Worm (Caenorhabditis elegans): ENCODE measurements around the gene C33E10.1.

Gene C33E10.1

DNA sequence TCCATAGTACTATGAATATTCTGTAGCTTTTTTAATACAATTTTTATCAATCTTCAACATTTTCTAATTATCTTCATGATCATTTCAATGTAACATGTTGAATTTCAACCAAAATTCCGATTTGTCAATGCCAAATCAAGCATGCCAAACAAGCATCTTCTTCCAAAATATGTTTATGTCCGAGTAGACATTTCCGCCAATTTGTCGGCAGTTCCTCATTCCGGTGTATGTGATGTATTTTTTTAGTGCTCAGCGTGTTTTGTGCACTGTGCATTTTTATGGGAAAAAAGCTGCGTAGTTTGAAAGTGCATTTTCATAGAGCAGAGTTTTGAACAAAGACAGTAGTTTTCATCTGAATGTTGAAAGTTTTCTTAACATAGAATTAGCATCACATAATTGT lies 44.4 kb downstream of the C33E10.1 start:
- TF ChIP-seq Y56A3A.18 (GFP tag; IDR thresholded peaks at IDR 0.05) (no peak), K12H6.12 (tag; optimal IDR thresholded peaks at IDR 0.05) (no peak), somi-1 (GFP tag; optimal IDR thresholded peaks at IDR 0.05) (no peak), nhr-80 (tag; optimal IDR thresholded peaks at IDR 0.05) (no peak), T07F8.4 (tag; optimal IDR thresholded peaks at IDR 0.05) (no peak), mel-28 (tag; optimal IDR thresholded peaks at IDR 0.05; ENCODE audit: borderline replicate concordance) (no peak), madf-6 (GFP tag; IDR thresholded peaks at IDR 0.05) (no peak), Y53F4B.3 (GFP tag; IDR thresholded peaks at IDR 0.05) (no peak), bed-1 (GFP tag; IDR thresholded peaks at IDR 0.05) (no peak), unc-62 (GFP tag; optimal IDR thresholded peaks at IDR 0.05) (no peak), C17E4.6 (GFP tag; IDR thresholded peaks at IDR 0.05) (no peak), ztf-18 (tag; optimal IDR thresholded peaks at IDR 0.05) (no peak), zim-3 (tag; optimal IDR thresholded peaks at IDR 0.05) (no peak), hmg-20 (GFP tag; IDR thresholded peaks at IDR 0.05) (no peak), egl-44 (GFP tag; IDR thresholded peaks at IDR 0.05) (no peak), D2030.7 (GFP tag; IDR thresholded peaks at IDR 0.05) (no peak), B0019.2 (GFP tag; conservative IDR thresholded peaks at IDR 0.05) (no peak)

DNA sequence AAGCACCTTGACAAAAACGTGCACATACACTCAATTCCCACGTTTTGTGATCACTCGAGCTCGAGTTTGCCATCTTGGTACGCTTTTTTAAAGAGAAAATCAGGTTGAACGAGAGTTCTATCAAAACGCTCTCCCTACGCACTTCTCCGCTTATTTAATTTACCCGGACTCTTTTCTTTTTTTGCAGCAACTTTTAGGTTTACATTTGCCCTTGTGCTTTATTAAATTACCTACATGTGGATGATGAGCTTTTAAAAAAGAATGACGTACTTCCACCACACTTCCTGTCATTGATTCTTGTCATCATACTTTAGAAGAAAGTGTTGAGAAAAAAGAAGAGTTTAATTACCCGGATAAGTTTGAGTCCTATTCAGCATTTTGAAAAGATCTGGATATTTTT lies 47.1 kb downstream of the C33E10.1 start:
- no peak for TF ChIP-seq ccch-3 (GFP tag; optimal IDR thresholded peaks at IDR 0.05)
- no peak for TF ChIP-seq F33H1.4 (GFP tag; IDR thresholded peaks at IDR 0.05)
- no peak for TF ChIP-seq ceh-58 (GFP tag; IDR thresholded peaks at IDR 0.05)
- no peak for TF ChIP-seq attf-5 (GFP tag; optimal IDR thresholded peaks at IDR 0.05)
- no peak for TF ChIP-seq tbp1 (GFP tag; optimal IDR thresholded peaks at IDR 0.05)
- no peak for TF ChIP-seq zim-3 (tag; optimal IDR thresholded peaks at IDR 0.05)
- no peak for TF ChIP-seq Y67H2A.10 (GFP tag; conservative IDR thresholded peaks at IDR 0.05)
- TF ChIP-seq C06A6.2 (GFP tag; conservative IDR thresholded peaks at IDR 0.05) = no peak
- TF ChIP-seq him-1 (tag; optimal IDR thresholded peaks at IDR 0.05) = no peak
- TF ChIP-seq egl-18 (GFP tag; IDR thresholded peaks at IDR 0.05) = no peak
- no peak for TF ChIP-seq lin-40 (tag; optimal IDR thresholded peaks at IDR 0.05)
- TF ChIP-seq sdz-38 (tag; optimal IDR thresholded peaks at IDR 0.05) = no peak
- TF ChIP-seq ztf-28 (GFP tag; IDR thresholded peaks at IDR 0.05) = no peak

DNA sequence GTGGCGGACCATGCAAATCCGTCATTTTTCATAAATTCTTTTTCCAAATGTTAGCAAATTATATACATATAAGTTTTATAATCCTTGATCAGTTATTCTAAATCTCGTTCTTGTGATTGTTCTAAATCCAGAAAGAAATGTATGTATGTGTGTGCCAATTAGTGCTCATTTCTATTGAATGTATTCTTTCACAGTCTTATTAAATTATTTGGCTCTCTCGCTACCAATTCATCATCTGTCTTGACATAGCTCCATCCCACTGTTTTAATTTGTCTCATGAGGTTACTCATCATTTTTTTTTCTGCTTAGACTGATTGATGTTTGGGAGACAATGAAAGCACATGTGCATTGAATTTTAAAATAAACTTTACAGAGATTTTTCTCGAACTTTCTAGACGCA lies 50.4 kb downstream of the C33E10.1 start:
- no peak for TF ChIP-seq dox-1 (GFP tag; IDR thresholded peaks at IDR 0.05)
- TF ChIP-seq tlf-1 (GFP tag; optimal IDR thresholded peaks at IDR 0.05) = no peak
- TF ChIP-seq Y56A3A.18 (GFP tag; IDR thresholded peaks at IDR 0.05) = no peak
- no peak for TF ChIP-seq ztf-22 (GFP tag; optimal IDR thresholded peaks at IDR 0.05)
- TF ChIP-seq B0336.3 (GFP tag; IDR thresholded peaks at IDR 0.05) = no peak
- no peak for TF ChIP-seq zfh-2 (GFP tag; conservative IDR thresholded peaks at IDR 0.05)
- TF ChIP-seq nhr-120 (GFP tag; IDR thresholded peaks at IDR 0.05) = no peak
- no peak for TF ChIP-seq nfya-1 (tag; optimal IDR thresholded peaks at IDR 0.05; ENCODE audit: borderline replicate concordance, insufficient read depth)
- no peak for TF ChIP-seq lag-1 (GFP tag; IDR thresholded peaks at IDR 0.05)
- no peak for TF ChIP-seq hmg-20 (GFP tag; IDR thresholded peaks at IDR 0.05)
- TF ChIP-seq mcd-1 (GFP tag; IDR thresholded peaks at IDR 0.05) = no peak
- TF ChIP-seq snpc-3.4 (tag; optimal IDR thresholded peaks at IDR 0.05) = no peak
- no peak for TF ChIP-seq rcor-1 (GFP tag; IDR thresholded peaks at IDR 0.05)
- no peak for TF ChIP-seq F37B4.10 (GFP tag; IDR thresholded peaks at IDR 0.05)
- no peak for TF ChIP-seq bed-1 (GFP tag; IDR thresholded peaks at IDR 0.05)
- TF ChIP-seq attf-5 (GFP tag; optimal IDR thresholded peaks at IDR 0.05) = no peak
- no peak for TF ChIP-seq F22D6.2 (tag; optimal IDR thresholded peaks at IDR 0.05)

Measured in whole organism, young adult.